Worm (Caenorhabditis elegans): ENCODE measurements around the gene F54H12.7.

- TF ChIP-seq ref-1 (GFP tag; conservative IDR thresholded peaks at IDR 0.05): no peak
- TF ChIP-seq klf-2 (GFP tag; conservative IDR thresholded peaks at IDR 0.05): no peak
- TF ChIP-seq ztf-29 (GFP tag; IDR thresholded peaks at IDR 0.05): no peak
- no peak for TF ChIP-seq tab-1 (GFP tag; IDR thresholded peaks at IDR 0.05)
- TF ChIP-seq flt-1 (GFP tag; IDR thresholded peaks at IDR 0.05): no peak
These were observed 46.9 kb upstream of the F54H12.7 start, which contains the start of gene C29E4.17 for ce11 chrIII:7922207-7922606.

Data from whole organism, midembryonic.